Fruit fly (Drosophila melanogaster) whole organism, embryonic: ENCODE measurements around the gene CG31454.

Experiments used
- Awh ChIP-seq: fragments of 200-800 bp; sonication (Bioruptor generic); IDR thresholded peaks from 2 replicates; pipeline ENCODE4, ENCODE4 v1.3.6; 2022; ENCODE audit warnings: missing biosample characterization, missing genetic modification characterization
- Bdp1 ChIP-seq: fragments of 200-800 bp; sonication (Bioruptor generic); optimal IDR thresholded peaks from 3 replicates; lab custom pipeline; 2016; ENCODE audit warnings: missing biosample characterization, missing genetic modification characterization
- CG10147 ChIP-seq: fragments of 200-800 bp; sonication (Bioruptor generic); optimal IDR thresholded peaks from 2 replicates; lab custom pipeline; 2019; ENCODE audit warnings: missing biosample characterization, mild to moderate bottlenecking, missing genetic modification characterization, moderate library complexity
- CG13287 ChIP-seq: fragments of 200-800 bp; sonication (Bioruptor generic); IDR thresholded peaks from 2 replicates; pipeline ENCODE4 v1.3.6; 2022; ENCODE audit warnings: missing biosample characterization, missing genetic modification characterization; ENCODE audit not compliant: partially characterized antibody
- CG15479 ChIP-seq: fragments of 200-800 bp; sonication (Bioruptor generic); optimal IDR thresholded peaks from 3 replicates; lab custom pipeline; 2019; ENCODE audit warnings: missing biosample characterization, mild to moderate bottlenecking, missing genetic modification characterization, moderate library complexity
- CG16813 ChIP-seq: fragments of 200-800 bp; sonication (Bioruptor generic); IDR thresholded peaks from 3 replicates; pipeline ENCODE4 v1.3.6; 2022; ENCODE audit warnings: missing biosample characterization, missing genetic modification characterization; ENCODE audit not compliant: partially characterized antibody
- CG17328 ChIP-seq: fragments of 200-800 bp; sonication (Bioruptor generic); IDR thresholded peaks from 2 replicates; pipeline ENCODE4 v1.3.6; 2022; ENCODE audit warnings: missing biosample characterization, missing genetic modification characterization
- CG17912 ChIP-seq: fragments of 200-800 bp; sonication (Bioruptor generic); optimal IDR thresholded peaks from 2 replicates; lab custom pipeline; 2018; ENCODE audit warnings: missing biosample characterization, mild to moderate bottlenecking, missing genetic modification characterization
- CG2199 ChIP-seq: fragments of 200-800 bp; sonication (Bioruptor generic); IDR thresholded peaks from 3 replicates; pipeline ENCODE4 v1.3.6; 2022; ENCODE audit warnings: missing biosample characterization, missing genetic modification characterization
- CG31441 ChIP-seq: fragments of 200-800 bp; sonication (Bioruptor generic); IDR thresholded peaks from 2 replicates; pipeline ENCODE4 v1.3.6; 2022; ENCODE audit warnings: missing biosample characterization, missing genetic modification characterization
- CG34224 ChIP-seq: fragments of 200-800 bp; sonication (Bioruptor generic); IDR thresholded peaks from 3 replicates; pipeline ENCODE4 v1.3.6; 2022; ENCODE audit warnings: missing biosample characterization, missing genetic modification characterization; ENCODE audit not compliant: partially characterized antibody
- CG8290 ChIP-seq, 3 experiments: fragments of 200-800 bp; sonication (Bioruptor generic); optimal IDR thresholded peaks; 2 replicates each; lab custom pipeline; 2016 to 2019; ENCODE audit warnings: missing biosample characterization in 3 of 3, missing genetic modification characterization in 3 of 3, mild to moderate bottlenecking in 2 of 3, moderate library complexity in 1 of 3
- CG8388 ChIP-seq: fragments of 200-800 bp; sonication (Bioruptor generic); optimal IDR thresholded peaks from 2 replicates; lab custom pipeline; 2019; ENCODE audit warnings: missing biosample characterization, mild to moderate bottlenecking, missing genetic modification characterization, moderate library complexity
- CG8478 ChIP-seq: fragments of >200 bp; optimal IDR thresholded peaks from 2 replicates; lab custom pipeline; 2018
- D19A ChIP-seq: fragments of 200-800 bp; optimal IDR thresholded peaks from 3 replicates; lab custom pipeline; 2019; ENCODE audit warnings: missing biosample characterization, mild to moderate bottlenecking, missing genetic modification characterization, moderate library complexity
- D19B ChIP-seq: fragments of 200-800 bp; sonication (Bioruptor generic); optimal IDR thresholded peaks from 2 replicates; lab custom pipeline; 2017; ENCODE audit warnings: missing biosample characterization, mild to moderate bottlenecking, missing genetic modification characterization
- Drgx ChIP-seq: fragments of 200-800 bp; sonication (Bioruptor generic); IDR thresholded peaks from 2 replicates; pipeline ENCODE4 v1.3.6; 2022; ENCODE audit warnings: missing biosample characterization, missing genetic modification characterization
- HLH4C ChIP-seq: fragments of 200-800 bp; sonication (Bioruptor generic); IDR thresholded peaks from 3 replicates; pipeline ENCODE4 v1.3.6; 2022; ENCODE audit warnings: missing biosample characterization, missing genetic modification characterization; ENCODE audit not compliant: partially characterized antibody
- HLHmδ ChIP-seq: fragments of 200-800 bp; sonication (Bioruptor generic); optimal IDR thresholded peaks from 2 replicates; lab custom pipeline; 2018; ENCODE audit warnings: missing biosample characterization, mild to moderate bottlenecking, missing genetic modification characterization, moderate library complexity
- HmgD ChIP-seq: fragments of 200-800 bp; sonication (Bioruptor generic); optimal IDR thresholded peaks from 3 replicates; lab custom pipeline; 2016; ENCODE audit warnings: missing biosample characterization, missing genetic modification characterization
- Hr78 ChIP-seq, 2 experiments: fragments of 200-800 bp in 1 of 2; fragments of >200 bp in 1 of 2; sonication (Bioruptor generic) in 1 of 2; optimal IDR thresholded peaks; 2 replicates each; lab custom pipeline; 2017 to 2019; ENCODE audit warnings: missing biosample characterization in 2 of 2, missing genetic modification characterization in 2 of 2, mild to moderate bottlenecking in 1 of 2, moderate library complexity in 1 of 2
- Jarid2 ChIP-seq: fragments of 200-800 bp; sonication (Bioruptor generic); optimal IDR thresholded peaks from 3 replicates; lab custom pipeline; 2017; ENCODE audit warnings: mild to moderate bottlenecking, missing biosample characterization, missing genetic modification reagents, missing genetic modification characterization
- Kr ChIP-seq: fragments of 200-800 bp; sonication (Bioruptor generic); optimal IDR thresholded peaks from 2 replicates; lab custom pipeline; 2017; ENCODE audit warnings: missing biosample characterization, mild to moderate bottlenecking, missing genetic modification characterization
- Med ChIP-seq: fragments of 200-800 bp; sonication (Bioruptor generic); peaks from one replicate; lab custom pipeline; 2016; ENCODE audit warnings: missing biosample characterization, missing genetic modification characterization, mild to moderate bottlenecking, inconsistent platforms, moderate library complexity
- NC2β ChIP-seq: fragments of 200-800 bp; sonication (Bioruptor generic); optimal IDR thresholded peaks from 2 replicates; lab custom pipeline; 2016; ENCODE audit warnings: missing biosample characterization, missing genetic modification characterization
- Nf-YC ChIP-seq: fragments of 200-800 bp; optimal IDR thresholded peaks from 3 replicates; lab custom pipeline; 2019; ENCODE audit warnings: missing biosample characterization, mild to moderate bottlenecking, missing genetic modification characterization, moderate library complexity
- Opbp ChIP-seq: fragments of 200-800 bp; sonication (Bioruptor generic); IDR thresholded peaks from 3 replicates; pipeline ENCODE4 v1.3.6; 2022; ENCODE audit warnings: missing biosample characterization, missing genetic modification characterization; ENCODE audit not compliant: partially characterized antibody
- Scr ChIP-seq: fragments of 200-800 bp; sonication (Bioruptor generic); IDR thresholded peaks from 2 replicates; pipeline ENCODE4 v1.3.6; 2022; ENCODE audit warnings: missing biosample characterization, missing genetic modification characterization; ENCODE audit not compliant: partially characterized antibody
- Usf ChIP-seq: fragments of 200-800 bp; sonication (Bioruptor generic); optimal IDR thresholded peaks from 2 replicates; lab custom pipeline; 2017; ENCODE audit warnings: missing genotype, missing biosample characterization, missing genetic modification characterization
- abd-A ChIP-seq: fragments of 200-800 bp; sonication (Bioruptor generic); optimal IDR thresholded peaks from 3 replicates; lab custom pipeline; 2019; ENCODE audit warnings: missing biosample characterization, mild to moderate bottlenecking, missing genetic modification characterization, moderate library complexity
- amos ChIP-seq: fragments of 200-800 bp; sonication (Bioruptor generic); IDR thresholded peaks from 2 replicates; pipeline ENCODE4 v1.3.6; 2022; ENCODE audit warnings: missing biosample characterization, missing genetic modification characterization; ENCODE audit not compliant: partially characterized antibody
- bbx ChIP-seq: fragments of 200-800 bp; sonication (Bioruptor generic); IDR thresholded peaks from 2 replicates; pipeline ENCODE4 v1.3.6; 2022; ENCODE audit warnings: missing biosample characterization, missing genetic modification characterization; ENCODE audit not compliant: partially characterized antibody
- caup ChIP-seq: fragments of 200-800 bp; sonication (Bioruptor generic); optimal IDR thresholded peaks from 3 replicates; lab custom pipeline; 2017; ENCODE audit warnings: missing biosample characterization, mild to moderate bottlenecking, missing genetic modification characterization, moderate library complexity; ENCODE audit not compliant: severe bottlenecking
- ci ChIP-seq: fragments of 200-800 bp; sonication (Bioruptor generic); IDR thresholded peaks from 3 replicates; pipeline ENCODE4 v1.3.6; 2022; ENCODE audit warnings: missing biosample characterization, missing genetic modification characterization
- fd96Cb ChIP-seq: fragments of 200-800 bp; sonication (Bioruptor generic); optimal IDR thresholded peaks from 2 replicates; lab custom pipeline; 2018; ENCODE audit warnings: missing biosample characterization, mild to moderate bottlenecking, missing genetic modification characterization, moderate library complexity
- hth ChIP-seq: fragments of >200 bp; optimal IDR thresholded peaks from 2 replicates; lab custom pipeline; 2017; ENCODE audit warnings: inconsistent platforms
- insv ChIP-seq, 2 experiments: fragments of 200-800 bp; sonication (Bioruptor generic); optimal IDR thresholded peaks; 3 replicates each; lab custom pipeline; 2016 to 2018; ENCODE audit warnings: missing biosample characterization in 2 of 2, missing genetic modification characterization in 2 of 2
- jing ChIP-seq: fragments of 200-800 bp; sonication (Bioruptor generic); optimal IDR thresholded peaks from 2 replicates; lab custom pipeline; 2018; ENCODE audit warnings: missing biosample characterization, mild to moderate bottlenecking, missing genetic modification characterization
- lmd ChIP-seq: fragments of 200-800 bp; sonication (Bioruptor generic); IDR thresholded peaks from 2 replicates; pipeline ENCODE4 v1.3.6; 2022; ENCODE audit warnings: missing biosample characterization, missing genetic modification characterization
- nerfin-1 ChIP-seq: fragments of 200-800 bp; sonication (Bioruptor generic); optimal IDR thresholded peaks from 3 replicates; lab custom pipeline; 2019; ENCODE audit warnings: missing biosample characterization, mild to moderate bottlenecking, missing genetic modification characterization, moderate library complexity
- nerfin-2 ChIP-seq: fragments of 200-800 bp; sonication (Bioruptor generic); IDR thresholded peaks from 2 replicates; pipeline ENCODE4 v1.3.6; 2022; ENCODE audit warnings: missing biosample characterization, missing genetic modification characterization; ENCODE audit not compliant: partially characterized antibody
- pfk ChIP-seq: fragments of 200-800 bp; sonication (Bioruptor generic); optimal IDR thresholded peaks from 2 replicates; lab custom pipeline; 2018; ENCODE audit warnings: missing biosample characterization, mild to moderate bottlenecking, missing genetic modification characterization, moderate library complexity
- row ChIP-seq: fragments of 200-800 bp; sonication (Bioruptor generic); IDR thresholded peaks from 3 replicates; pipeline ENCODE4 v1.3.6; 2022; ENCODE audit warnings: missing biosample characterization, missing genetic modification characterization
- tll ChIP-seq, 2 experiments: fragments of 200-800 bp in 1 of 2; fragments of >200 bp in 1 of 2; sonication (Bioruptor generic) in 1 of 2; optimal IDR thresholded peaks; 2 replicates each; lab custom pipeline; 2017 to 2019; ENCODE audit warnings: missing biosample characterization in 2 of 2, missing genetic modification characterization in 2 of 2, mild to moderate bottlenecking in 1 of 2, moderate library complexity in 1 of 2
- unpg ChIP-seq: fragments of 200-800 bp; sonication (Bioruptor generic); optimal IDR thresholded peaks from 3 replicates; lab custom pipeline; 2018; ENCODE audit warnings: missing biosample characterization, mild to moderate bottlenecking, missing genetic modification characterization, moderate library complexity
- zen2 ChIP-seq: fragments of 200-800 bp; sonication (Bioruptor generic); IDR thresholded peaks from 3 replicates; pipeline ENCODE4 v1.3.6; 2022; ENCODE audit warnings: missing biosample characterization, missing genetic modification characterization; ENCODE audit not compliant: partially characterized antibody

Gene CG31454

dm6 chr3R:8477361-8478007 is 44.0 kb upstream of the CG31454 start, which contains the start of gene CG45263 (continued):
- TF ChIP-seq ci (GFP tag; lab: Robert Waterston, UW) (peak; percentile 39; the same call in 1 of the 3 replicates), D19A (tag; lab: Kevin White, UChicago) (peak; percentile 93), caup (GFP tag; lab: Kevin White, UChicago) (peak; percentile 4), pfk (GFP tag; lab: Kevin White, UChicago) (peak; percentile 72), hth (lab: Kevin White, UChicago) (no peak), lmd (GFP tag; lab: Robert Waterston, UW) (no peak), CG8290 (GFP tag; optimal IDR thresholded peaks at IDR 0.05; lab: Kevin White, UChicago) (no peak), CG8290 (tag; optimal IDR thresholded peaks at IDR 0.05; lab: Kevin White, UChicago) (peak in 1 of 2 experiments; percentile 34), abd-A (tag; lab: Kevin White, UChicago) (peak; percentile 35), CG16813 (GFP tag; lab: Robert Waterston, UW) (peak; percentile 31; the same call in 1 of the 3 replicates), CG10147 (GFP tag; lab: Kevin White, UChicago) (no peak), CG15479 (peak; percentile 27), CG17328 (GFP tag; lab: Robert Waterston, UW) (no peak), fd96Cb (no peak), bbx (GFP tag; lab: Robert Waterston, UW) (peak; percentile 52), nerfin-1 (tag; lab: Kevin White, UChicago) (peak; percentile 17), unpg (GFP tag; lab: Kevin White, UChicago) (no peak), tll (GFP tag; optimal IDR thresholded peaks at IDR 0.05; lab: Kevin White, UChicago) (peak in 1 of 2 experiments; percentile 47), CG31441 (GFP tag; lab: Robert Waterston, UW) (peak; percentile 95), jing (peak; percentile 27), Scr (GFP tag; lab: Robert Waterston, UW) (peak; percentile 42; the same call in 1 of the 2 replicates), Jarid2 (peak; percentile 97), Usf (no peak), CG17912 (GFP tag; lab: Kevin White, UChicago) (no peak), HLHmδ (peak; percentile 28), D19B (GFP tag; lab: Kevin White, UChicago) (no peak), zen2 (GFP tag; lab: Robert Waterston, UW) (peak; percentile 58; the same call in 2 of the 3 replicates), Awh (0 out of 2 replicates have a peak, but pooled peaks have one; percentile 27), row (GFP tag; lab: Robert Waterston, UW) (no peak), HLH4C (peak; percentile 25; the same call in 1 of the 3 replicates), NC2β (GFP tag; lab: Kevin White, UChicago) (peak; percentile 26), Opbp (GFP tag; lab: Robert Waterston, UW) (peak; percentile 49; the same call in 1 of the 3 replicates), CG8478 (lab: Kevin White, UChicago) (no peak), Kr (GFP tag; lab: Kevin White, UChicago) (no peak), Hr78 (GFP tag; optimal IDR thresholded peaks at IDR 0.05; lab: Kevin White, UChicago) (peak in 1 of 2 experiments; percentile 88), Med (GFP tag; lab: Kevin White, UChicago) (peak; percentile 83), Drgx (GFP tag; lab: Robert Waterston, UW) (peak; percentile 37; the same call in 1 of the 2 replicates), CG8388 (no peak), CG13287 (GFP tag; lab: Robert Waterston, UW) (peak; percentile 26; the same call in 1 of the 2 replicates), Bdp1 (GFP tag; lab: Kevin White, UChicago) (no peak), CG2199 (GFP tag; lab: Robert Waterston, UW) (0 out of 3 replicates have a peak, but pooled peaks have one; percentile 61), amos (GFP tag; lab: Robert Waterston, UW) (0 out of 2 replicates have a peak, but pooled peaks have one; percentile 24), HmgD (peak; percentile 12), nerfin-2 (peak; percentile 28; the same call in 1 of the 2 replicates), insv (GFP tag; optimal IDR thresholded peaks at IDR 0.05; lab: Kevin White, UChicago) (peak in 1 of 2 experiments; percentile 7), Nf-YC (tag; lab: Kevin White, UChicago) (no peak), CG34224 (peak; percentile 17; the same call in 1 of the 3 replicates)
- TF ChIP-seq, all 482 proteins: peak for 49
